Worm (Caenorhabditis elegans) whole organism, L2 larva: ENCODE data around the gene F32E10.9.

ENCODE experiments used
- F13H6.1 ChIP-seq: sonication (generic microtip); optimal IDR thresholded peaks from 2 replicates; lab custom pipeline; 2016; ENCODE audit warnings: missing genetic modification characterization, missing compliant biosample characterization
- fos-1 ChIP-seq: fragments of 150-350 bp; optimal IDR thresholded peaks from 2 replicates; lab custom pipeline; 2014; ENCODE audit warnings: missing biosample characterization, missing genetic modification characterization
- lin-13 ChIP-seq: fragments of 150-350 bp; optimal IDR thresholded peaks from 2 replicates; lab custom pipeline; 2014; ENCODE audit warnings: missing biosample characterization, missing genetic modification reagents, missing genetic modification characterization
- mab-5 ChIP-seq: fragments of 150-350 bp; optimal IDR thresholded peaks from 2 replicates; lab custom pipeline; 2014; ENCODE audit warnings: missing biosample characterization, missing genetic modification characterization
- mbf-1 ChIP-seq: sonication (generic microtip); optimal IDR thresholded peaks from 2 replicates; lab custom pipeline; 2017; ENCODE audit warnings: missing biosample characterization, missing genetic modification characterization
- nhr-12 ChIP-seq: fragments of 150-350 bp; optimal IDR thresholded peaks from 2 replicates; lab custom pipeline; 2014; ENCODE audit warnings: missing biosample characterization, missing genetic modification characterization
- nhr-23 ChIP-seq: fragments of 150-350 bp; optimal IDR thresholded peaks from 2 replicates; lab custom pipeline; 2014; ENCODE audit warnings: missing biosample characterization, missing genetic modification reagents, missing genetic modification characterization
- nhr-6 ChIP-seq: fragments of 150-350 bp; optimal IDR thresholded peaks from 2 replicates; lab custom pipeline; 2014; ENCODE audit warnings: missing biosample characterization, missing genetic modification characterization
- unc-39 ChIP-seq: fragments of 150-350 bp; optimal IDR thresholded peaks from 2 replicates; lab custom pipeline; 2014; ENCODE audit warnings: missing biosample characterization, missing genetic modification characterization
- zag-1 ChIP-seq: fragments of 150-350 bp; optimal IDR thresholded peaks from 2 replicates; lab custom pipeline; 2014; ENCODE audit warnings: missing biosample characterization, missing genetic modification characterization
- ztf-4 ChIP-seq: fragments of 150-350 bp; optimal IDR thresholded peaks from 2 replicates; lab custom pipeline; 2014; ENCODE audit warnings: missing biosample characterization, missing genetic modification characterization

ce11 chrIV:7559237-7559636 is 4.5 kb downstream of the F32E10.9 start:
- TF ChIP-seq mab-5 (tag; lab: Kevin White, UChicago) (no peak), nhr-12 (tag; lab: Kevin White, UChicago) (no peak), mbf-1 (tag; lab: Kevin White, UChicago) (no peak), nhr-6 (no peak), ztf-4 (tag; lab: Kevin White, UChicago) (no peak), zag-1 (tag; lab: Kevin White, UChicago) (no peak), unc-39 (tag; lab: Kevin White, UChicago) (no peak), lin-13 (GFP tag; lab: Kevin White, UChicago) (no peak), nhr-23 (no peak), F13H6.1 (tag; lab: Kevin White, UChicago) (no peak), fos-1 (tag; lab: Kevin White, UChicago) (no peak)
